Worm (Caenorhabditis elegans) whole organism, L4/young adult: ENCODE measurements around the gene pqn-22.
"Not testable (repeated sequence)": the region's sequence is repeated elsewhere in the genome, so short reads cannot be mapped to it uniquely, and the experiment has no call there.

Source experiments
- W03F9.2 ChIP-seq: fragments of 150-350 bp; optimal IDR thresholded peaks from 2 replicates; lab custom pipeline; 2014; ENCODE audit warnings: missing biosample characterization, missing genetic modification characterization
- him-1 ChIP-seq: sonication (generic microtip); optimal IDR thresholded peaks from 2 replicates; lab custom pipeline; 2016; ENCODE audit warnings: missing genotype, missing genetic modification reagents, missing genetic modification characterization, missing compliant biosample characterization

DNA sequence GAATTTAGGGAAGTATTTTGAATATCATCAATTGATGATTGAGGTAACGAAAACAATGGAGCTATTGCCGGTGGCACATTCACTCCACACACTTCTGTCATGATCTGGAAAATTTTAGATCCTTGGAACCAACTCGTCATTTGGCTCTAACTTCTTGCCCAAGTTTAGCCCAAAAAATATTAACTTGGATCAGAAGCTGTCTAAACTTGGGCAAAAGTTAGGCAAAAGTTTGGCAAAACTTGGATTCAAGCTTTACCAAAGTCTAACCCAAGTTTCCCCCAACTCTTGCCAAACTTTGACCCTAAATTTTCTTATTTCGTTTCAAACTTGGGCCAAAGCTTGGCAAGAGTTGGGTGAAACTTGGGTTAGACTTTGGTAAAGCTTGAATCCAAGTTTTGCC, at the start of gene pqn-22:
- not testable (repeated sequence) for TF ChIP-seq him-1, W03F9.2 (tag; lab: Kevin White, UChicago)
